Fruit fly (Drosophila melanogaster) whole organism, wandering third instar larva: ENCODE data around the gene Alg10.

ENCODE experiments used
- Abd-B ChIP-seq: fragments of >200 bp; optimal IDR thresholded peaks from 2 replicates; lab custom pipeline; 2017; ENCODE audit warnings: missing biosample characterization, missing genetic modification characterization
- CG32264 ChIP-seq: fragments of 200-800 bp; sonication (Bioruptor generic); optimal IDR thresholded peaks from 2 replicates; lab custom pipeline; 2016; ENCODE audit warnings: missing biosample characterization, missing genetic modification characterization
- CG9705 ChIP-seq: fragments of 200-800 bp; sonication (Bioruptor generic); optimal IDR thresholded peaks from 2 replicates; lab custom pipeline; 2018; ENCODE audit warnings: missing biosample characterization, mild to moderate bottlenecking, missing genetic modification characterization
- CrebA ChIP-seq: fragments of 200-800 bp; sonication (Bioruptor generic); optimal IDR thresholded peaks from 2 replicates; lab custom pipeline; 2016; ENCODE audit warnings: missing biosample characterization, mild to moderate bottlenecking, missing genetic modification characterization, borderline replicate concordance
- Dfd ChIP-seq: fragments of >200 bp; optimal IDR thresholded peaks from 2 replicates; lab custom pipeline; 2017; ENCODE audit warnings: missing biosample characterization, missing genetic modification characterization
- Dif ChIP-seq: fragments of 200-275, 200-300 bp; sonication (Bioruptor generic); optimal IDR thresholded peaks from 2 replicates; lab custom pipeline; 2018; ENCODE audit warnings: missing biosample characterization, missing genetic modification characterization; ENCODE audit not compliant: partially characterized antibody
- GATAd ChIP-seq: sonication (Bioruptor generic); optimal IDR thresholded peaks from 2 replicates; lab custom pipeline; 2016; ENCODE audit warnings: missing biosample characterization, missing genetic modification characterization
- HLH106 ChIP-seq: fragments of 200-800 bp; optimal IDR thresholded peaks from 3 replicates; lab custom pipeline; 2019; ENCODE audit warnings: missing biosample characterization, mild to moderate bottlenecking, missing genetic modification characterization, moderate library complexity
- Hnf4 ChIP-seq: fragments of 200-800 bp; sonication (Bioruptor generic); optimal IDR thresholded peaks from 2 replicates; lab custom pipeline; 2016; ENCODE audit warnings: missing biosample characterization, mild to moderate bottlenecking, missing genetic modification characterization
- Hr78 ChIP-seq: fragments of >200 bp; optimal IDR thresholded peaks from 2 replicates; lab custom pipeline; 2017; ENCODE audit warnings: missing biosample characterization, missing genetic modification characterization
- Hr83 ChIP-seq: fragments of 200-300 bp; sonication (Bioruptor generic); optimal IDR thresholded peaks from 2 replicates; lab custom pipeline; 2016; ENCODE audit warnings: missing biosample characterization, mild to moderate bottlenecking, missing genetic modification characterization, moderate library complexity; ENCODE audit not compliant: poor library complexity, severe bottlenecking
- Jra ChIP-seq: sonication (Bioruptor generic); optimal IDR thresholded peaks from 2 replicates; lab custom pipeline; 2016; ENCODE audit warnings: missing biosample characterization, missing genetic modification characterization
- Mio ChIP-seq: sonication (Bioruptor generic); optimal IDR thresholded peaks from 2 replicates; lab custom pipeline; 2016; ENCODE audit warnings: missing biosample characterization, missing genetic modification characterization
- Myc ChIP-seq: fragments of >200 bp; optimal IDR thresholded peaks from 2 replicates; lab custom pipeline; 2017
- N ChIP-seq: fragments of >200 bp; optimal IDR thresholded peaks from 2 replicates; lab custom pipeline; 2018; ENCODE audit warnings: missing biosample characterization, missing external identifiers, missing genetic modification characterization
- OdsH ChIP-seq: fragments of 200-800 bp; sonication (Bioruptor generic); optimal IDR thresholded peaks from 2 replicates; lab custom pipeline; 2016; ENCODE audit warnings: missing biosample characterization, mild to moderate bottlenecking, missing genetic modification characterization
- Rel ChIP-seq, 2 experiments: fragments of 200-800 bp; sonication (Bioruptor generic) in 1 of 2; optimal IDR thresholded peaks; 2 replicates in 1 of 2; 3 replicates in 1 of 2; lab custom pipeline; 2016 to 2019; ENCODE audit warnings: mild to moderate bottlenecking in 2 of 2, missing biosample characterization in 2 of 2, missing genetic modification characterization in 2 of 2, moderate library complexity in 1 of 2
- Sp1 ChIP-seq: fragments of 200-800 bp; sonication (Bioruptor generic); optimal IDR thresholded peaks from 3 replicates; lab custom pipeline; 2019; ENCODE audit warnings: missing biosample characterization, mild to moderate bottlenecking, missing genetic modification characterization, moderate library complexity
- Vsx2 ChIP-seq: fragments of 200-300, 225-300 bp; sonication (Bioruptor generic); optimal IDR thresholded peaks from 2 replicates; lab custom pipeline; 2018; ENCODE audit warnings: missing biosample characterization, missing genetic modification characterization; ENCODE audit not compliant: partially characterized antibody
- br ChIP-seq: fragments of 200-800 bp; sonication (Bioruptor generic); optimal IDR thresholded peaks from 2 replicates; lab custom pipeline; 2016; ENCODE audit warnings: missing biosample characterization, missing genetic modification characterization
- brk ChIP-seq: fragments of 200-800 bp; sonication (Bioruptor generic); optimal IDR thresholded peaks from 2 replicates; lab custom pipeline; 2016; ENCODE audit warnings: missing biosample characterization, mild to moderate bottlenecking, missing genetic modification characterization
- dl ChIP-seq, 2 experiments: fragments of 175-275, 200-275 bp in 1 of 2; fragments of 200-275 bp in 1 of 2; sonication (Bioruptor generic); optimal IDR thresholded peaks; lab custom pipeline; 2018; ENCODE audit warnings: mild to moderate bottlenecking in 2 of 2, missing biosample characterization in 2 of 2, missing genetic modification characterization in 2 of 2, moderate library complexity in 2 of 2; ENCODE audit not compliant: partially characterized antibody in 2 of 2, insufficient read depth in 1 of 2
- dmrt93B ChIP-seq: fragments of 200-800 bp; sonication (Bioruptor generic); optimal IDR thresholded peaks from 2 replicates; lab custom pipeline; 2018; ENCODE audit warnings: missing biosample characterization, mild to moderate bottlenecking, missing genetic modification characterization
- dsf ChIP-seq: sonication (Bioruptor generic); optimal IDR thresholded peaks from 2 replicates; lab custom pipeline; 2016; ENCODE audit warnings: missing biosample characterization, missing genetic modification characterization, borderline replicate concordance
- ey ChIP-seq: fragments of 200-800 bp; sonication (Bioruptor generic); optimal IDR thresholded peaks from 2 replicates; lab custom pipeline; 2016; ENCODE audit warnings: missing biosample characterization, missing genetic modification characterization
- foxo ChIP-seq, 2 experiments: fragments of 200-800 bp; sonication (Bioruptor generic); optimal IDR thresholded peaks; 2 replicates in 1 of 2; 3 replicates in 1 of 2; lab custom pipeline; 2016 to 2017; ENCODE audit warnings: missing biosample characterization in 2 of 2, missing genetic modification characterization in 2 of 2
- fru ChIP-seq: fragments of 200-800 bp; sonication (Bioruptor generic); optimal IDR thresholded peaks from 3 replicates; lab custom pipeline; 2016; ENCODE audit warnings: missing biosample characterization, mild to moderate bottlenecking, missing genetic modification characterization
- h ChIP-seq: fragments of 200-800 bp; sonication (Bioruptor generic); optimal IDR thresholded peaks from 3 replicates; lab custom pipeline; 2016; ENCODE audit warnings: missing biosample characterization, mild to moderate bottlenecking, missing genetic modification characterization
- jim ChIP-seq: fragments of 175-275, 200-325 bp; sonication (Bioruptor generic); optimal IDR thresholded peaks from 2 replicates; lab custom pipeline; 2016; ENCODE audit warnings: missing biosample characterization, mild to moderate bottlenecking, missing genetic modification characterization
- lola ChIP-seq: fragments of >200 bp; optimal IDR thresholded peaks from 2 replicates; lab custom pipeline; 2017; ENCODE audit warnings: missing biosample characterization, missing genetic modification characterization
- pan ChIP-seq: fragments of >200 bp; optimal IDR thresholded peaks from 2 replicates; lab custom pipeline; 2017
- psq ChIP-seq: fragments of 200-800 bp; sonication (Bioruptor generic); optimal IDR thresholded peaks from 3 replicates; lab custom pipeline; 2017; ENCODE audit warnings: missing biosample characterization, mild to moderate bottlenecking, missing genetic modification characterization, moderate library complexity
- rgr ChIP-seq: fragments of 200-800 bp; sonication (Bioruptor generic); optimal IDR thresholded peaks from 3 replicates; lab custom pipeline; 2016; ENCODE audit warnings: missing biosample characterization, mild to moderate bottlenecking, missing genetic modification characterization
- sage ChIP-seq: fragments of 200-800 bp; sonication (Bioruptor generic); optimal IDR thresholded peaks from 2 replicates; lab custom pipeline; 2016; ENCODE audit warnings: missing biosample characterization, mild to moderate bottlenecking, missing genetic modification characterization
- sv ChIP-seq: fragments of 200-800 bp; sonication (Bioruptor generic); optimal IDR thresholded peaks from 3 replicates; lab custom pipeline; 2016; ENCODE audit warnings: missing biosample characterization, missing genetic modification characterization
- tai ChIP-seq: sonication (Bioruptor generic); optimal IDR thresholded peaks from 2 replicates; lab custom pipeline; 2016; ENCODE audit warnings: missing biosample characterization, missing genetic modification characterization
- usp ChIP-seq: fragments of >200 bp; optimal IDR thresholded peaks from 2 replicates; lab custom pipeline; 2017; ENCODE audit warnings: missing biosample characterization, missing genetic modification characterization
- woc ChIP-seq: sonication (Bioruptor generic); optimal IDR thresholded peaks from 2 replicates; lab custom pipeline; 2016; ENCODE audit warnings: missing biosample characterization, mild to moderate bottlenecking, missing genetic modification characterization

Alg10 gene

dm6 chr3L:11169299-11170181, 4.8 kb downstream of the Alg10 start, which contains the start of the genes wls and Adck5:
TSS of gene wls (minus strand) at chr3L:11169625.
TSS of gene Adck5 (plus strand) at chr3L:11169817.
- no peak for TF ChIP-seq CG32264 (GFP tag; lab: Kevin White, UChicago)
- TF ChIP-seq Hr83 (GFP tag; lab: Kevin White, UChicago): peak; percentile 87
- TF ChIP-seq jim: no peak
- no peak for TF ChIP-seq Abd-B (GFP tag; lab: Kevin White, UChicago)
- peak; percentile 45 for TF ChIP-seq HLH106 (tag; lab: Kevin White, UChicago)
- no peak for TF ChIP-seq N (GFP tag; lab: Kevin White, UChicago)
- TF ChIP-seq ey (GFP tag; lab: Kevin White, UChicago): peak; percentile 15
- TF ChIP-seq sage: no peak
- TF ChIP-seq Rel (GFP tag; optimal IDR thresholded peaks at IDR 0.05; lab: Kevin White, UChicago): no peak
- TF ChIP-seq Rel (tag; optimal IDR thresholded peaks at IDR 0.05; lab: Kevin White, UChicago): no peak
- TF ChIP-seq Hr78 (GFP tag; lab: Kevin White, UChicago): no peak
- TF ChIP-seq Hnf4: no peak
- TF ChIP-seq Vsx2: no peak
- no peak for TF ChIP-seq dsf (GFP tag; lab: Kevin White, UChicago)
- no peak for TF ChIP-seq lola (GFP tag; lab: Kevin White, UChicago)
- peak in 1 of 2 experiments; percentile 30 for TF ChIP-seq foxo (GFP tag; optimal IDR thresholded peaks at IDR 0.05; lab: Kevin White, UChicago)
- TF ChIP-seq fru (GFP tag; lab: Kevin White, UChicago): peak; percentile 63
- no peak for TF ChIP-seq dl (GFP tag; optimal IDR thresholded peaks at IDR 0.05; lab: Kevin White, UChicago; ENCODE audit: insufficient read depth in 1 of 2, partially characterized antibody in 2 of 2)
- TF ChIP-seq Sp1 (GFP tag; lab: Kevin White, UChicago): peak; percentile 57
- TF ChIP-seq dmrt93B: peak; percentile 74
- TF ChIP-seq psq (GFP tag; lab: Kevin White, UChicago): peak; percentile 9
- TF ChIP-seq rgr (GFP tag; lab: Kevin White, UChicago): peak; percentile 82
- no peak for TF ChIP-seq usp (GFP tag; lab: Kevin White, UChicago)
- TF ChIP-seq GATAd (GFP tag; lab: Kevin White, UChicago): no peak
- TF ChIP-seq CG9705 (GFP tag; lab: Kevin White, UChicago): peak; percentile 56
- no peak for TF ChIP-seq sv (GFP tag; lab: Kevin White, UChicago)
- no peak for TF ChIP-seq tai
- no peak for TF ChIP-seq Dfd (GFP tag; lab: Kevin White, UChicago)
- no peak for TF ChIP-seq Mio
- peak; percentile 80 for TF ChIP-seq br (GFP tag; lab: Kevin White, UChicago)
- no peak for TF ChIP-seq CrebA (GFP tag; lab: Kevin White, UChicago)
- no peak for TF ChIP-seq Jra
- no peak for TF ChIP-seq Dif (GFP tag; lab: Kevin White, UChicago)
- peak; percentile 64 for TF ChIP-seq OdsH (GFP tag; lab: Kevin White, UChicago)
- TF ChIP-seq Myc (lab: Kevin White, UChicago): no peak
- no peak for TF ChIP-seq pan (lab: Kevin White, UChicago)
- no peak for TF ChIP-seq brk (GFP tag; lab: Kevin White, UChicago)
- TF ChIP-seq woc (GFP tag; lab: Kevin White, UChicago): no peak
- TF ChIP-seq h (GFP tag; lab: Kevin White, UChicago): peak; percentile 72

- TF ChIP-seq HLH106 (tag; lab: Kevin White, UChicago): no peak
- no peak for TF ChIP-seq Abd-B (GFP tag; lab: Kevin White, UChicago)
- TF ChIP-seq CG32264 (GFP tag; lab: Kevin White, UChicago): no peak
- no peak for TF ChIP-seq sv (GFP tag; lab: Kevin White, UChicago)
- TF ChIP-seq CG9705 (GFP tag; lab: Kevin White, UChicago): no peak
- no peak for TF ChIP-seq psq (GFP tag; lab: Kevin White, UChicago)
- no peak for TF ChIP-seq GATAd (GFP tag; lab: Kevin White, UChicago)
- no peak for TF ChIP-seq Dfd (GFP tag; lab: Kevin White, UChicago)
- no peak for TF ChIP-seq ey (GFP tag; lab: Kevin White, UChicago)
- TF ChIP-seq Myc (lab: Kevin White, UChicago): no peak
- no peak for TF ChIP-seq Mio
- TF ChIP-seq Vsx2: no peak
- TF ChIP-seq dsf (GFP tag; lab: Kevin White, UChicago): no peak
- no peak for TF ChIP-seq dl (GFP tag; optimal IDR thresholded peaks at IDR 0.05; lab: Kevin White, UChicago; ENCODE audit: insufficient read depth in 1 of 2, partially characterized antibody in 2 of 2)
- no peak for TF ChIP-seq Dif (GFP tag; lab: Kevin White, UChicago)
- TF ChIP-seq rgr (GFP tag; lab: Kevin White, UChicago): no peak
- no peak for TF ChIP-seq brk (GFP tag; lab: Kevin White, UChicago)
- TF ChIP-seq woc (GFP tag; lab: Kevin White, UChicago): no peak
- TF ChIP-seq Sp1 (GFP tag; lab: Kevin White, UChicago): no peak
- no peak for TF ChIP-seq jim
Observed at dm6 chr3L:11173049-11173564, 8.3 kb downstream of the Alg10 start, which contains the start of gene CG14142. TSS of gene CG14142 (plus strand) at chr3L:11173514.
